Worm (Caenorhabditis elegans) whole organism, late embryonic: ENCODE data around the gene EEED8.4.

Experiments used
- K09A11.1 ChIP-seq: sonication (generic microtip); optimal IDR thresholded peaks from 2 replicates; lab custom pipeline; 2017; ENCODE audit warnings: antibody characterized with exemption, mild to moderate bottlenecking, missing genetic modification characterization, missing compliant biosample characterization; ENCODE audit not compliant: insufficient read depth
- T23F11.4 ChIP-seq: fragments of 200-800 bp; sonication (Bioruptor generic); optimal IDR thresholded peaks from 2 replicates; lab custom pipeline; 2018; ENCODE audit warnings: mild to moderate bottlenecking, missing genetic modification characterization, missing compliant biosample characterization
- Y22D7AL.16 ChIP-seq: sonication (generic microtip); optimal IDR thresholded peaks from 2 replicates; lab custom pipeline; 2016; ENCODE audit warnings: missing genetic modification characterization, missing compliant biosample characterization
- ahr-1 ChIP-seq: sonication (generic microtip); optimal IDR thresholded peaks from 2 replicates; lab custom pipeline; 2016; ENCODE audit warnings: missing genetic modification characterization, missing compliant biosample characterization
- ama-1 ChIP-seq: fragments of 150-350 bp; optimal IDR thresholded peaks from 2 replicates; lab custom pipeline; 2014
- ceh-18 ChIP-seq: sonication (generic microtip); optimal IDR thresholded peaks from 2 replicates; lab custom pipeline; 2016; ENCODE audit warnings: missing genetic modification characterization, missing compliant biosample characterization
- ceh-2 ChIP-seq: sonication (generic microtip); optimal IDR thresholded peaks from 2 replicates; lab custom pipeline; 2016; ENCODE audit warnings: missing genotype, missing genetic modification characterization, missing compliant biosample characterization
- ceh-24 ChIP-seq: sonication (generic microtip); optimal IDR thresholded peaks from 2 replicates; lab custom pipeline; 2016; ENCODE audit warnings: mild to moderate bottlenecking, missing genetic modification characterization, missing compliant biosample characterization
- ceh-30 ChIP-seq: fragments of 150-350 bp; optimal IDR thresholded peaks from 2 replicates; lab custom pipeline; 2014; ENCODE audit warnings: missing biosample characterization, missing genetic modification characterization
- ceh-31 ChIP-seq: sonication (generic microtip); optimal IDR thresholded peaks from 2 replicates; lab custom pipeline; 2016; ENCODE audit warnings: missing genetic modification characterization, missing compliant biosample characterization
- ceh-34 ChIP-seq: sonication (generic microtip); optimal IDR thresholded peaks from 2 replicates; lab custom pipeline; 2016; ENCODE audit warnings: mild to moderate bottlenecking, missing genetic modification characterization, missing compliant biosample characterization
- ceh-45 ChIP-seq: fragments of 200-800 bp; sonication (Bioruptor generic); IDR thresholded peaks from 2 replicates; pipeline ENCODE4 v1.3.6; 2022; ENCODE audit warnings: missing genetic modification reagents, missing genetic modification characterization, missing compliant biosample characterization
- ceh-48 ChIP-seq: sonication (generic microtip); optimal IDR thresholded peaks from 2 replicates; lab custom pipeline; 2016; ENCODE audit warnings: missing genetic modification characterization, inconsistent platforms, missing compliant biosample characterization
- ceh-6 ChIP-seq: fragments of 200-800 bp; sonication (Bioruptor generic); optimal IDR thresholded peaks from 2 replicates; lab custom pipeline; 2018; ENCODE audit warnings: mild to moderate bottlenecking, missing genetic modification characterization, missing compliant biosample characterization
- ceh-9 ChIP-seq: sonication (generic microtip); optimal IDR thresholded peaks from 2 replicates; lab custom pipeline; 2016; ENCODE audit warnings: mild to moderate bottlenecking, missing genetic modification characterization, inconsistent platforms, missing compliant biosample characterization
- che-1 ChIP-seq: sonication (generic microtip); optimal IDR thresholded peaks from 2 replicates; lab custom pipeline; 2016; ENCODE audit warnings: mild to moderate bottlenecking, missing genetic modification characterization, missing compliant biosample characterization
- ets-4 ChIP-seq: sonication (generic microtip); optimal IDR thresholded peaks from 2 replicates; lab custom pipeline; 2016; ENCODE audit warnings: missing genetic modification characterization, missing compliant biosample characterization
- eyg-1 ChIP-seq: sonication (generic microtip); optimal IDR thresholded peaks from 2 replicates; lab custom pipeline; 2016; ENCODE audit warnings: missing genotype, missing genetic modification characterization, missing compliant biosample characterization
- fax-1 ChIP-seq: sonication (generic microtip); optimal IDR thresholded peaks from 2 replicates; lab custom pipeline; 2016; ENCODE audit warnings: missing genotype, missing genetic modification characterization, missing compliant biosample characterization
- fkh-10 ChIP-seq: fragments of 150-350 bp; optimal IDR thresholded peaks from 2 replicates; lab custom pipeline; 2014; ENCODE audit warnings: missing biosample characterization, missing genetic modification reagents, missing genetic modification characterization
- fkh-6 ChIP-seq: sonication (generic microtip); optimal IDR thresholded peaks from 2 replicates; lab custom pipeline; 2016; ENCODE audit warnings: missing genetic modification characterization, missing compliant biosample characterization
- hlh-30 ChIP-seq: sonication (generic microtip); optimal IDR thresholded peaks from 2 replicates; lab custom pipeline; 2017; ENCODE audit warnings: antibody characterized with exemption, missing genetic modification characterization, missing compliant biosample characterization; ENCODE audit not compliant: insufficient read depth
- hlh-6 ChIP-seq: sonication (generic microtip); optimal IDR thresholded peaks from 2 replicates; lab custom pipeline; 2016; ENCODE audit warnings: missing genotype, missing genetic modification characterization, missing compliant biosample characterization
- lin-11 ChIP-seq: fragments of 200-800 bp; sonication (Bioruptor generic); optimal IDR thresholded peaks from 2 replicates; lab custom pipeline; 2018; ENCODE audit warnings: mild to moderate bottlenecking, missing genetic modification characterization, missing compliant biosample characterization
- madf-2 ChIP-seq: sonication (generic microtip); optimal IDR thresholded peaks from 2 replicates; lab custom pipeline; 2017; ENCODE audit warnings: missing genetic modification characterization, missing compliant biosample characterization
- nfya-1 ChIP-seq: sonication (generic microtip); optimal IDR thresholded peaks from 2 replicates; lab custom pipeline; 2017; ENCODE audit warnings: missing genetic modification characterization, mild to moderate bottlenecking, missing compliant biosample characterization, antibody characterized with exemption, moderate library complexity
- nhr-11 ChIP-seq: fragments of 150-350 bp; optimal IDR thresholded peaks from 2 replicates; lab custom pipeline; 2014; ENCODE audit warnings: missing biosample characterization, missing genetic modification characterization
- nhr-232 ChIP-seq: sonication (generic microtip); optimal IDR thresholded peaks from 2 replicates; lab custom pipeline; 2016; ENCODE audit warnings: missing genetic modification characterization, missing compliant biosample characterization
- pax-1 ChIP-seq: fragments of 150-350 bp; optimal IDR thresholded peaks from 2 replicates; lab custom pipeline; 2014; ENCODE audit warnings: missing biosample characterization, missing genetic modification characterization
- pha-2 ChIP-seq: sonication (generic microtip); optimal IDR thresholded peaks from 2 replicates; lab custom pipeline; 2017; ENCODE audit warnings: mild to moderate bottlenecking, missing genetic modification characterization, missing compliant biosample characterization
- pha-4 ChIP-seq: fragments of 150-350 bp; optimal IDR thresholded peaks from 2 replicates; lab custom pipeline; 2018; ENCODE audit warnings: missing biosample characterization, missing genetic modification reagents, missing genetic modification characterization
- pros-1 ChIP-seq: fragments of 150-350 bp; optimal IDR thresholded peaks from 2 replicates; lab custom pipeline; 2014; ENCODE audit warnings: missing biosample characterization, missing genetic modification reagents, missing genetic modification characterization
- ref-2 ChIP-seq: sonication (generic microtip); optimal IDR thresholded peaks from 2 replicates; lab custom pipeline; 2016; ENCODE audit warnings: missing genetic modification characterization, missing compliant biosample characterization
- rnt-1 ChIP-seq: sonication (generic microtip); optimal IDR thresholded peaks from 2 replicates; lab custom pipeline; 2016; ENCODE audit warnings: missing genetic modification characterization, missing compliant biosample characterization
- sdc-2 ChIP-seq: sonication (generic microtip); optimal IDR thresholded peaks from 2 replicates; lab custom pipeline; 2016; ENCODE audit warnings: missing genotype, missing genetic modification characterization, missing compliant biosample characterization
- sox-4 ChIP-seq: sonication (generic microtip); optimal IDR thresholded peaks from 2 replicates; lab custom pipeline; 2017; ENCODE audit warnings: mild to moderate bottlenecking, missing genetic modification characterization, inconsistent platforms, missing compliant biosample characterization
- ttx-3 ChIP-seq: sonication (generic microtip); optimal IDR thresholded peaks from 2 replicates; lab custom pipeline; 2016; ENCODE audit warnings: missing genetic modification reagents, missing genetic modification characterization, missing compliant biosample characterization
- unc-3 ChIP-seq, 2 experiments: fragments of 200-800 bp in 1 of 2; sonication (Bioruptor generic) in 1 of 2; sonication (generic microtip) in 1 of 2; conservative IDR thresholded peaks in 1 of 2; optimal IDR thresholded peaks in 1 of 2; 2 replicates each; pipeline versions ENCODE4 v1.3.6 to Lab custom; 2016 to 2022; ENCODE audit warnings: missing compliant biosample characterization in 2 of 2, missing genetic modification characterization in 2 of 2, missing genetic modification reagents in 1 of 2
- unc-42 ChIP-seq: sonication (generic microtip); optimal IDR thresholded peaks from 2 replicates; lab custom pipeline; 2016; ENCODE audit warnings: missing genotype, missing genetic modification characterization, missing compliant biosample characterization
- unc-55 ChIP-seq: sonication (generic microtip); optimal IDR thresholded peaks from 2 replicates; lab custom pipeline; 2017; ENCODE audit warnings: missing biosample characterization, missing genetic modification reagents, missing genetic modification characterization
- unc-86 ChIP-seq: sonication (generic microtip); optimal IDR thresholded peaks from 2 replicates; lab custom pipeline; 2016; ENCODE audit warnings: missing genetic modification characterization, missing compliant biosample characterization
- ztf-16 ChIP-seq: sonication (generic microtip); optimal IDR thresholded peaks from 2 replicates; lab custom pipeline; 2017; ENCODE audit warnings: missing genetic modification characterization, missing compliant biosample characterization

The EEED8.4 gene

ce11 chrII:5408924-5409323 lies at the start of gene EEED8.4, which contains the start of gene EEED8.12:
TSS of gene EEED8.4 (plus strand) at chrII:5409319.
TSS of gene EEED8.12 (minus strand) at chrII:5409024.
- TF ChIP-seq lin-11, result no peak
- no peak for TF ChIP-seq pros-1 (tag; lab: Kevin White, UChicago)
- TF ChIP-seq hlh-6 (tag; lab: Kevin White, UChicago), result no peak
- no peak for TF ChIP-seq pha-4 (tag; lab: Kevin White, UChicago)
- TF ChIP-seq che-1 (tag; lab: Kevin White, UChicago), result no peak
- TF ChIP-seq ceh-24 (tag; lab: Kevin White, UChicago), result no peak
- no peak for TF ChIP-seq nfya-1 (tag; lab: Kevin White, UChicago)
- TF ChIP-seq ztf-16 (tag; lab: Kevin White, UChicago), result no peak
- no peak for TF ChIP-seq ceh-9
- no peak for TF ChIP-seq ttx-3 (tag; lab: Kevin White, UChicago)
- no peak for TF ChIP-seq fkh-6
- no peak for TF ChIP-seq hlh-30 (tag; lab: Kevin White, UChicago)

- TF ChIP-seq pha-2 (tag; lab: Kevin White, UChicago) (no peak), ama-1 (no peak), ceh-24 (tag; lab: Kevin White, UChicago) (no peak)
Measured at ce11 chrII:5364516-5364915, 44.6 kb upstream of the EEED8.4 start.

ce11 chrII:5365645-5366044 lies 43.5 kb upstream of the EEED8.4 start, which contains the start of gene F09E5.16:
TSS of gene F09E5.16 (minus strand) at chrII:5365745.
- TF ChIP-seq fkh-6, result no peak
- no peak for TF ChIP-seq nhr-232 (tag; lab: Kevin White, UChicago)
- TF ChIP-seq fax-1, result no peak
- TF ChIP-seq ahr-1 (tag; lab: Kevin White, UChicago), result no peak
- TF ChIP-seq eyg-1 (tag; lab: Kevin White, UChicago), result no peak
- no peak for TF ChIP-seq fkh-10 (GFP tag; lab: Kevin White, UChicago)
- TF ChIP-seq ceh-18 (tag; lab: Kevin White, UChicago), result no peak
- no peak for TF ChIP-seq unc-3 (GFP tag; conservative IDR thresholded peaks at IDR 0.05; lab: Robert Waterston, UW)
- TF ChIP-seq unc-3 (tag; optimal IDR thresholded peaks at IDR 0.05; lab: Kevin White, UChicago), result no peak
- no peak for TF ChIP-seq sdc-2 (tag; lab: Kevin White, UChicago)
- no peak for TF ChIP-seq ceh-34
- TF ChIP-seq sox-4 (tag; lab: Kevin White, UChicago), result no peak
- TF ChIP-seq, all 69 proteins: peak for 0

ce11 chrII:5370641-5371040 lies 38.5 kb upstream of the EEED8.4 start, which contains the start of gene F09E5.12:
TSS of gene F09E5.12 (minus strand) at chrII:5370741.
- TF ChIP-seq nhr-11, result no peak
- no peak for TF ChIP-seq ceh-9
- no peak for TF ChIP-seq T23F11.4 (GFP tag; lab: Kevin White, UChicago)
- TF ChIP-seq pax-1 (tag; lab: Kevin White, UChicago), result no peak
- no peak for TF ChIP-seq hlh-30 (tag; lab: Kevin White, UChicago)
- no peak for TF ChIP-seq ceh-31 (tag; lab: Kevin White, UChicago)
- no peak for TF ChIP-seq Y22D7AL.16 (tag; lab: Kevin White, UChicago)
- no peak for TF ChIP-seq ceh-18 (tag; lab: Kevin White, UChicago)
- no peak for TF ChIP-seq ceh-30 (tag; lab: Kevin White, UChicago)
- TF ChIP-seq ceh-6, result no peak
- no peak for TF ChIP-seq unc-86 (tag; lab: Kevin White, UChicago)
- no peak for TF ChIP-seq fax-1
- TF ChIP-seq, all 69 proteins: peak for 0

- peak; percentile 31 for TF ChIP-seq ref-2 (tag; lab: Kevin White, UChicago)
- TF ChIP-seq ceh-48 (tag; lab: Kevin White, UChicago), result peak; percentile 40
- peak; percentile 23; the same call in 1 of the 2 replicates for TF ChIP-seq ceh-45 (GFP tag; lab: Robert Waterston, UW)
- TF ChIP-seq rnt-1 (tag; lab: Kevin White, UChicago), result no peak
- TF ChIP-seq hlh-30 (tag; lab: Kevin White, UChicago), result peak; percentile 42
- TF ChIP-seq ets-4 (tag; lab: Kevin White, UChicago), result peak; percentile 47
- no peak for TF ChIP-seq T23F11.4 (GFP tag; lab: Kevin White, UChicago)
- TF ChIP-seq ceh-2, result peak; percentile 7
- TF ChIP-seq madf-2, result peak; percentile 39
- no peak for TF ChIP-seq nhr-11
- TF ChIP-seq ceh-18 (tag; lab: Kevin White, UChicago), result peak; percentile 56
- peak; percentile 1 for TF ChIP-seq Y22D7AL.16 (tag; lab: Kevin White, UChicago)
- peak; percentile 57 for TF ChIP-seq ceh-34
- peak; percentile 65 for TF ChIP-seq unc-42 (tag; lab: Kevin White, UChicago)
- TF ChIP-seq nfya-1 (tag; lab: Kevin White, UChicago), result peak; percentile 81
- no peak for TF ChIP-seq K09A11.1 (tag; lab: Kevin White, UChicago)
- peak; percentile 8 for TF ChIP-seq unc-55 (GFP tag; lab: Kevin White, UChicago)
- TF ChIP-seq sdc-2 (tag; lab: Kevin White, UChicago), result peak; percentile 25
- TF ChIP-seq ceh-31 (tag; lab: Kevin White, UChicago), result peak; percentile 42
Measured at ce11 chrII:5373275-5374047, 35.7 kb upstream of the EEED8.4 start, which contains the start of the genes agt-2 and F09E5.3. TSS of gene agt-2 (minus strand) at chrII:5373827. TSS of gene F09E5.3 (plus strand) at chrII:5373997.
